Worm (Caenorhabditis elegans): ENCODE results near the gene M163.11.

Gene M163.11

DNA sequence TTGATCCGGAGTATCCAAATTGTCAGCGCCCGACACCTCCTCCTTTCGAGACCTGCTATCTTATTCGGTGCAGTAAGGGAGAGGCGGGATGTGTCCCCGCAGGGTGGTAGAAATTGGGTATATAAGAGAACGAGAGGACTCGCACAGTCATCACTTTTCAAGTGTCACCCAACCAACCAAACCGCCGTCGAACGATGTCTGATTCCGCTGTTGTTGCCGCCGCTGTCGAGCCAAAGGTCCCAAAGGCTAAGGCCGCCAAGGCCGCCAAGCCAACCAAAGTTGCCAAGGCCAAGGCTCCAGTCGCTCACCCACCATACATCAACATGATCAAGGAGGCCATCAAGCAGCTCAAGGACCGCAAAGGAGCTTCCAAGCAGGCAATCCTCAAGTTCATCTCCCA is 10.8 kb downstream of the M163.11 start, which contains the start of gene his-24 (continued):
- TF ChIP-seq hlh-30 (tag; optimal IDR thresholded peaks at IDR 0.05; ENCODE audit: insufficient read depth) (peak; percentile 71), aha-1 (tag) (peak; percentile 99), F49E8.2 (tag; optimal IDR thresholded peaks at IDR 0.05; ENCODE audit: borderline replicate concordance) (no peak), dve-1 (tag; optimal IDR thresholded peaks at IDR 0.05; ENCODE audit: insufficient read depth) (peak; percentile 81), nhr-111 (GFP tag; optimal IDR thresholded peaks at IDR 0.05) (no peak), mdl-1 (tag; optimal IDR thresholded peaks at IDR 0.05) (peak in 1 of 2 experiments; percentile 32), daf-16 (GFP tag; optimal IDR thresholded peaks at IDR 0.05) (no peak), daf-16 (tag; optimal IDR thresholded peaks at IDR 0.05) (peak; percentile 29), php-3 (GFP tag; IDR thresholded peaks at IDR 0.05) (peak; percentile 65), nhr-28 (tag; optimal IDR thresholded peaks at IDR 0.05) (peak; percentile 56), madf-9 (GFP tag; conservative IDR thresholded peaks at IDR 0.05) (0 out of 2 replicates have a peak, but pooled peaks have one; percentile 34), ZK337.2 (GFP tag; IDR thresholded peaks at IDR 0.05) (no peak), D1046.2 (GFP tag; IDR thresholded peaks at IDR 0.05) (0 out of 2 replicates have a peak, but pooled peaks have one; percentile 53), R02D3.7 (tag; optimal IDR thresholded peaks at IDR 0.05) (no peak), dmd-8 (GFP tag; IDR thresholded peaks at IDR 0.05) (no peak), hmg-1.1 (GFP tag; IDR thresholded peaks at IDR 0.05) (peak; percentile 79), hlh-11 (tag; optimal IDR thresholded peaks at IDR 0.05) (peak; percentile 70), mes-2 (tag; optimal IDR thresholded peaks at IDR 0.05; ENCODE audit: poor library complexity, severe bottlenecking) (peak; percentile 81), ama-1 (optimal IDR thresholded peaks at IDR 0.05) (peak; percentile 83), spr-1 (tag; optimal IDR thresholded peaks at IDR 0.05) (peak; percentile 39), zip-2 (tag; optimal IDR thresholded peaks at IDR 0.05) (no peak)

DNA sequence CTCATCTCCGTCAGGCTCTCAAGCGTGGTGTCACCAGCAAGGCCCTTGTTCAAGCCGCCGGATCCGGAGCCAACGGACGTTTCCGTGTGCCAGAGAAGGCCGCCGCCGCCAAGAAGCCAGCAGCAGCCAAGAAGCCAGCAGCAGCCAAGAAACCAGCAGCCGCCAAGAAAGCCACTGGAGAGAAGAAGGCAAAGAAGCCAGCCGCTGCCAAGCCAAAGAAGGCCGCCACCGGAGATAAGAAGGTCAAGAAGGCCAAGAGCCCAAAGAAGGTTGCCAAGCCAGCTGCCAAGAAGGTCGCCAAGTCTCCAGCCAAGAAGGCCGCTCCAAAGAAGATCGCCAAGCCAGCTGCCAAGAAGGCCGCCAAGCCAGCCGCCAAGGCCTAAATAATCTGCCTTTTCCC is 11.3 kb downstream of the M163.11 start:
- TF ChIP-seq dmd-9 (GFP tag; IDR thresholded peaks at IDR 0.05) = no peak
- peak; percentile 55; the same call in 1 of the 2 replicates for TF ChIP-seq egl-43 (GFP tag; IDR thresholded peaks at IDR 0.05)
- no peak for TF ChIP-seq ceh-20 (GFP tag; IDR thresholded peaks at IDR 0.05)
- no peak for TF ChIP-seq T26A8.4 (GFP tag; IDR thresholded peaks at IDR 0.05)
- no peak for TF ChIP-seq F49E8.2 (tag; optimal IDR thresholded peaks at IDR 0.05; ENCODE audit: borderline replicate concordance)
- TF ChIP-seq lim-7 (GFP tag; IDR thresholded peaks at IDR 0.05) = no peak
- TF ChIP-seq R02D3.7 (tag; optimal IDR thresholded peaks at IDR 0.05) = no peak
- no peak for TF ChIP-seq ama-1 (optimal IDR thresholded peaks at IDR 0.05)
- 0 out of 4 replicates have a peak, but pooled peaks of 1 of the 2 experiments have one; percentile 21 for TF ChIP-seq madf-5 (GFP tag; IDR thresholded peaks at IDR 0.05)
- TF ChIP-seq madf-9 (GFP tag; conservative IDR thresholded peaks at IDR 0.05) = no peak
- TF ChIP-seq aha-1 (tag) = no peak
- TF ChIP-seq nhr-10 (tag; optimal IDR thresholded peaks at IDR 0.05) = no peak
- no peak for TF ChIP-seq Y75B8A.6 (GFP tag; IDR thresholded peaks at IDR 0.05)
- no peak for TF ChIP-seq daf-19 (GFP tag; conservative IDR thresholded peaks at IDR 0.05)
- TF ChIP-seq lin-39 (tag; optimal IDR thresholded peaks at IDR 0.05) = no peak
- TF ChIP-seq unc-39 (tag; optimal IDR thresholded peaks at IDR 0.05) = no peak
- no peak for TF ChIP-seq spr-3 (GFP tag; optimal IDR thresholded peaks at IDR 0.05)
- TF ChIP-seq dmd-6 (GFP tag; IDR thresholded peaks at IDR 0.05) = no peak
- peak; percentile 96 for TF ChIP-seq set-16 (GFP tag; IDR thresholded peaks at IDR 0.05)

DNA sequence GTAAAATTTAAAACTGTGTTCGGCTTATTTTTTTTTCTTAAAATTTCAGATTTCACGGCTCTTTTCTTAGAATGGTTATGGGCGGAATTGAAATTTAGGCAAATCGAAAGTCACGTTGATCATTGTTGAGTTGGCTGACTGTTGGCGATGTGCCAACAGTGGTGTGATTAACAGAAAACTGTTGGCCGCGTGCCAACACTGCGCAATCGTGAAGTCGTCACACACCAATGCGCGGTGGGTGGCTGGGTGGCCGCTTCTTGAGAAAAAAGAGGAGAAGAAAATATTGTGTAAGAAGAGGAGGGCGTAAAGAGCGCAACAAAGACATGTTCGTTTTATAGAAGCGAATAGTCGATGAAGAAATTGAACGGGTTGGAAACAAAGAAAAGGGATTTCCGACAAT is 11.9 kb downstream of the M163.11 start:
- no peak for TF ChIP-seq sdz-12 (GFP tag; optimal IDR thresholded peaks at IDR 0.05)
- TF ChIP-seq lin-39 (tag; optimal IDR thresholded peaks at IDR 0.05) = no peak
- TF ChIP-seq zag-1 (tag; optimal IDR thresholded peaks at IDR 0.05) = no peak
- TF ChIP-seq nhr-10 (tag; optimal IDR thresholded peaks at IDR 0.05) = no peak
- TF ChIP-seq nhr-77 (tag; optimal IDR thresholded peaks at IDR 0.05) = no peak
- no peak for TF ChIP-seq nhr-6 (tag; optimal IDR thresholded peaks at IDR 0.05)
- no peak for TF ChIP-seq unc-62 (GFP tag; optimal IDR thresholded peaks at IDR 0.05 in 1 of 2)
- no peak for TF ChIP-seq unc-62 (tag; optimal IDR thresholded peaks at IDR 0.05)
- TF ChIP-seq nhr-48 (tag; optimal IDR thresholded peaks at IDR 0.05) = no peak
- no peak for TF ChIP-seq ceh-44 (GFP tag; IDR thresholded peaks at IDR 0.05)
- no peak for TF ChIP-seq dmd-8 (GFP tag; IDR thresholded peaks at IDR 0.05)
- TF ChIP-seq T20F7.1 (GFP tag; optimal IDR thresholded peaks at IDR 0.05) = no peak
- no peak for TF ChIP-seq ztf-11 (tag; optimal IDR thresholded peaks at IDR 0.05)
- no peak for TF ChIP-seq lir-3 (tag; optimal IDR thresholded peaks at IDR 0.05)
- TF ChIP-seq nhr-41 (GFP tag; IDR thresholded peaks at IDR 0.05) = no peak
- no peak for TF ChIP-seq zfp-2 (tag; optimal IDR thresholded peaks at IDR 0.05)
- TF ChIP-seq nhr-42 (GFP tag; IDR thresholded peaks at IDR 0.05) = no peak
- TF ChIP-seq ceh-20 (GFP tag; IDR thresholded peaks at IDR 0.05) = no peak
- TF ChIP-seq daf-16 (GFP tag; optimal IDR thresholded peaks at IDR 0.05) = no peak
- TF ChIP-seq daf-16 (tag; optimal IDR thresholded peaks at IDR 0.05) = peak; percentile 10
- TF ChIP-seq tra-1 (GFP tag; IDR thresholded peaks at IDR 0.05) = no peak
- no peak for TF ChIP-seq daf-19 (GFP tag; conservative IDR thresholded peaks at IDR 0.05)

Measured in whole organism, L4 larva.